Worm (Caenorhabditis elegans): ENCODE results near the gene R10E4.7.

- TF ChIP-seq ahr-1 (tag; optimal IDR thresholded peaks at IDR 0.05) (no peak), pha-4 (tag; optimal IDR thresholded peaks at IDR 0.05) (no peak), hlh-8 (tag; optimal IDR thresholded peaks at IDR 0.05) (no peak), unc-86 (tag; optimal IDR thresholded peaks at IDR 0.05) (no peak), tbx-7 (tag; optimal IDR thresholded peaks at IDR 0.05) (no peak), elt-2 (tag; optimal IDR thresholded peaks at IDR 0.05) (no peak), fkh-10 (GFP tag; optimal IDR thresholded peaks at IDR 0.05) (no peak), nhr-232 (tag; optimal IDR thresholded peaks at IDR 0.05) (no peak), ceh-31 (tag; optimal IDR thresholded peaks at IDR 0.05) (no peak), ama-1 (optimal IDR thresholded peaks at IDR 0.05) (no peak), ceh-14 (tag; optimal IDR thresholded peaks at IDR 0.05) (no peak), unc-3 (GFP tag; conservative IDR thresholded peaks at IDR 0.05) (no peak), unc-3 (tag; optimal IDR thresholded peaks at IDR 0.05) (no peak), nhr-11 (tag; optimal IDR thresholded peaks at IDR 0.05) (no peak)
Measured at ce11 chrIII:4289952-4290351, 4.7 kb upstream of the R10E4.7 start.

All from whole organism, late embryonic.